Fruit fly (Drosophila melanogaster): ENCODE data around the gene CG43319.

dm6 chr3R:27661389-27661788 is 32.7 kb upstream of the CG43319 start:
- no peak for TF ChIP-seq CG32264 (GFP tag; optimal IDR thresholded peaks at IDR 0.05)
- no peak for TF ChIP-seq sage (GFP tag; optimal IDR thresholded peaks at IDR 0.05)
- no peak for TF ChIP-seq Myc (optimal IDR thresholded peaks at IDR 0.05)
- TF ChIP-seq Mio (GFP tag; optimal IDR thresholded peaks at IDR 0.05): no peak
- TF ChIP-seq woc (GFP tag; optimal IDR thresholded peaks at IDR 0.05): no peak
- TF ChIP-seq Rel (GFP tag; optimal IDR thresholded peaks at IDR 0.05): no peak
- TF ChIP-seq Rel (tag; optimal IDR thresholded peaks at IDR 0.05): no peak
- TF ChIP-seq ey (GFP tag; optimal IDR thresholded peaks at IDR 0.05): no peak
- TF ChIP-seq Hr78 (GFP tag; optimal IDR thresholded peaks at IDR 0.05): no peak
- TF ChIP-seq lola (GFP tag; optimal IDR thresholded peaks at IDR 0.05): no peak
- TF ChIP-seq psq (GFP tag; optimal IDR thresholded peaks at IDR 0.05): no peak
- no peak for TF ChIP-seq Sp1 (GFP tag; optimal IDR thresholded peaks at IDR 0.05)
